Worm (Caenorhabditis elegans): ENCODE results near the gene ccf-1.

The ccf-1 gene

ce11 chrIII:11946062-11946749 lies 26.2 kb upstream of the ccf-1 start (continued):
- TF ChIP-seq cey-2 (tag; optimal IDR thresholded peaks at IDR 0.05; ENCODE audit: borderline replicate concordance, insufficient read depth) (no peak), nhr-237 (tag; optimal IDR thresholded peaks at IDR 0.05) (no peak), F10B5.3 (tag; optimal IDR thresholded peaks at IDR 0.05) (no peak), lin-38 (GFP tag; IDR thresholded peaks at IDR 0.05) (peak; percentile 80), lin-29 (GFP tag; IDR thresholded peaks at IDR 0.05) (no peak), jun-1 (tag; optimal IDR thresholded peaks at IDR 0.05) (no peak), dmd-6 (GFP tag; IDR thresholded peaks at IDR 0.05) (peak; percentile 73), tag-97 (GFP tag; IDR thresholded peaks at IDR 0.05) (peak; percentile 91), aly-2 (tag; optimal IDR thresholded peaks at IDR 0.05) (no peak), dmd-9 (GFP tag; IDR thresholded peaks at IDR 0.05) (peak; percentile 96), zip-11 (GFP tag; IDR thresholded peaks at IDR 0.05) (no peak), nhr-48 (tag; optimal IDR thresholded peaks at IDR 0.05) (peak; percentile 20), nhr-111 (GFP tag; optimal IDR thresholded peaks at IDR 0.05) (peak; percentile 31), mdl-1 (tag; optimal IDR thresholded peaks at IDR 0.05) (no peak), hlh-11 (tag; optimal IDR thresholded peaks at IDR 0.05) (peak; percentile 51), lsy-2 (tag; optimal IDR thresholded peaks at IDR 0.05) (peak in 1 of 2 experiments; percentile 93), daf-12 (tag; optimal IDR thresholded peaks at IDR 0.05) (no peak), skn-1 (tag; optimal IDR thresholded peaks at IDR 0.05) (no peak), F49E8.2 (tag; optimal IDR thresholded peaks at IDR 0.05; ENCODE audit: borderline replicate concordance) (peak; percentile 79), ctbp-1 (GFP tag; IDR thresholded peaks at IDR 0.05) (peak; percentile 61; the same call in 1 of the 2 replicates), unc-130 (GFP tag; optimal IDR thresholded peaks at IDR 0.05) (peak; percentile 93), T20F7.1 (GFP tag; optimal IDR thresholded peaks at IDR 0.05) (no peak), lin-39 (tag; optimal IDR thresholded peaks at IDR 0.05) (no peak), mxl-3 (GFP tag; optimal IDR thresholded peaks at IDR 0.05) (no peak), ztf-7 (tag; optimal IDR thresholded peaks at IDR 0.05) (peak; percentile 69), R02D3.7 (tag; optimal IDR thresholded peaks at IDR 0.05) (no peak), rbr-2 (tag; optimal IDR thresholded peaks at IDR 0.05) (peak; percentile 73), hlh-30 (tag; optimal IDR thresholded peaks at IDR 0.05; ENCODE audit: insufficient read depth) (peak; percentile 52), lim-7 (GFP tag; IDR thresholded peaks at IDR 0.05) (no peak), nhr-77 (tag; optimal IDR thresholded peaks at IDR 0.05) (peak; percentile 3), lin-13 (GFP tag; optimal IDR thresholded peaks at IDR 0.05) (peak; percentile 24), fos-1 (tag; optimal IDR thresholded peaks at IDR 0.05) (no peak), vab-7 (GFP tag; IDR thresholded peaks at IDR 0.05) (0 out of 2 replicates have a peak, but pooled peaks have one; percentile 31), set-16 (GFP tag; IDR thresholded peaks at IDR 0.05) (peak; percentile 66), pqm-1 (tag; optimal IDR thresholded peaks at IDR 0.05) (no peak), ceh-44 (GFP tag; IDR thresholded peaks at IDR 0.05) (no peak), saeg-2 (GFP tag; IDR thresholded peaks at IDR 0.05) (no peak), mxl-2 (GFP tag; conservative IDR thresholded peaks at IDR 0.05) (no peak), ceh-32 (tag; optimal IDR thresholded peaks at IDR 0.05; ENCODE audit: poor library complexity) (peak; percentile 28), nhr-102 (tag; optimal IDR thresholded peaks at IDR 0.05) (peak; percentile 67), ceh-28 (tag; optimal IDR thresholded peaks at IDR 0.05) (no peak), Y75B8A.6 (GFP tag; IDR thresholded peaks at IDR 0.05) (no peak), ZK337.2 (GFP tag; IDR thresholded peaks at IDR 0.05) (peak; percentile 98), snpc-1.2 (GFP tag; IDR thresholded peaks at IDR 0.05) (no peak), nhr-11 (tag; optimal IDR thresholded peaks at IDR 0.05) (no peak), zfp-3 (GFP tag; conservative IDR thresholded peaks at IDR 0.05) (peak; percentile 86; the same call in 1 of the 2 replicates), mep-1 (tag; optimal IDR thresholded peaks at IDR 0.05) (peak; percentile 78), pha-4 (GFP tag; IDR thresholded peaks at IDR 0.05) (peak; percentile 54; the same call in 1 of the 2 replicates), pha-4 (tag; optimal IDR thresholded peaks at IDR 0.05) (no peak), daf-8 (GFP tag; IDR thresholded peaks at IDR 0.05) (no peak)

Data from whole organism, L4 larva.